Worm (Caenorhabditis elegans): ENCODE data around the gene snf-12.

- no peak for TF ChIP-seq elt-1 (tag; optimal IDR thresholded peaks at IDR 0.05; ENCODE audit: borderline replicate concordance, insufficient read depth)
- no peak for TF ChIP-seq ztf-11 (tag; optimal IDR thresholded peaks at IDR 0.05)
- TF ChIP-seq drap-1 (GFP tag; optimal IDR thresholded peaks at IDR 0.05), result no peak
- no peak for TF ChIP-seq nhr-76 (tag; optimal IDR thresholded peaks at IDR 0.05)
- TF ChIP-seq mls-2 (tag; optimal IDR thresholded peaks at IDR 0.05), result no peak
- TF ChIP-seq elt-3 (tag; optimal IDR thresholded peaks at IDR 0.05), result no peak
- no peak for TF ChIP-seq unc-62 (GFP tag; optimal IDR thresholded peaks at IDR 0.05)
- TF ChIP-seq lsy-2 (tag; optimal IDR thresholded peaks at IDR 0.05), result no peak
- no peak for TF ChIP-seq lin-13 (tag; optimal IDR thresholded peaks at IDR 0.05)
- no peak for TF ChIP-seq bed-3 (GFP tag; optimal IDR thresholded peaks at IDR 0.05)
- TF ChIP-seq nhr-237 (tag; optimal IDR thresholded peaks at IDR 0.05), result no peak
- no peak for TF ChIP-seq nhr-28 (tag; optimal IDR thresholded peaks at IDR 0.05)
These were observed 31.7 kb upstream of the snf-12 start, which contains the start of gene C24A3.2 for ce11 chrX:8997450-8998075.

Data from whole organism, mixed stage, embryonic.